Fruit fly (Drosophila melanogaster) whole organism: ENCODE measurements around the gene CG42322.

Experiments
- pan ChIP-seq: fragments of >200 bp; optimal IDR thresholded peaks from 2 replicates; lab custom pipeline; 2017
- psq ChIP-seq: fragments of >200 bp; optimal IDR thresholded peaks from 2 replicates; lab custom pipeline; 2017

DNA sequence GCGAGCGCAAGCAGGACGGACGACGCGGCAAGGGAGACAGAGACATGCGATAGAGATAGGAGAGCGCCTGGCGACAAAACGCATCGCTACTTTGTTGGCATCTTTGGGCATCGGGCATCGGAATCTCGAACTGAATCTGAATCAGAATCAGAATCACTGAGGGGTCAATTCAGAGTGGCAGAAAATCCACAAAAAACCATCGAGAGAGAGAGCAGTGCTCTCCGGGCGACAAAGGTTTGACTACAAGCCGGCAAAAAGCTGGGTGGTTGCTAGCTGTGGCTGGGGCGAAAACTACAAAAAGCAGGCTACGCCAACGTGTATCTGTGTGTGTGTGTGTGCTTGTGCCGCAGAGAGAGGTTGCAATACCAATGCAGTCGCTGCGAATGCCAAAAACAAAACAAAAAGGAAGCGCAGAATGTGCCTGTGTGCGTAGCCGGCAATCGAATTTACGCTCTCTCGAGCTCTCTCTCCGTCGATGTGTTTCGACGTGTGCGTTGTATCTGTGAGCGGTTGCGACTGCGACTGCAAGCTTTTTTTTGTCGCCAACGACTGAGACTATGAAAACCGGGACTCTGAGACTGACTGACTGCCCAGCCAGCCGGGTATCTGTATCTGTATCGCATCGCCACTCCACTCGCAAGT is 38.5 kb downstream of the CG42322 start:
- TF ChIP-seq psq (lab: Kevin White, UChicago) (no peak), pan (lab: Kevin White, UChicago) (no peak)
